Worm (Caenorhabditis elegans) whole organism, L3 larva: ENCODE results near the gene ugtp-1.

Experiments used
- R02D3.7 ChIP-seq: fragments of 150-350 bp; optimal IDR thresholded peaks from 2 replicates; lab custom pipeline; 2014; ENCODE audit warnings: missing biosample characterization, missing genetic modification characterization
- aly-2 ChIP-seq: fragments of 150-350 bp; optimal IDR thresholded peaks from 2 replicates; lab custom pipeline; 2014; ENCODE audit warnings: missing biosample characterization, missing genetic modification characterization
- ceh-16 ChIP-seq: sonication (generic microtip); optimal IDR thresholded peaks from 2 replicates; lab custom pipeline; 2017; ENCODE audit warnings: missing biosample characterization, missing genetic modification characterization
- ceh-28 ChIP-seq: fragments of 150-350 bp; optimal IDR thresholded peaks from 2 replicates; lab custom pipeline; 2014; ENCODE audit warnings: missing biosample characterization, missing genetic modification reagents, missing genetic modification characterization
- ceh-9 ChIP-seq: sonication (generic microtip); optimal IDR thresholded peaks from 2 replicates; lab custom pipeline; 2018; ENCODE audit warnings: missing biosample characterization, missing genetic modification characterization
- daf-12 ChIP-seq: fragments of 150-350 bp; optimal IDR thresholded peaks from 2 replicates; lab custom pipeline; 2014; ENCODE audit warnings: missing biosample characterization, missing genetic modification reagents, missing genetic modification characterization
- egl-27 ChIP-seq: sonication (generic microtip); optimal IDR thresholded peaks from 4 replicates; lab custom pipeline; 2017; ENCODE audit warnings: missing biosample characterization, missing genetic modification reagents, missing genetic modification characterization
- egl-5 ChIP-seq: fragments of 150-350 bp; optimal IDR thresholded peaks from 2 replicates; lab custom pipeline; 2017; ENCODE audit warnings: missing biosample characterization, missing genetic modification reagents, missing genetic modification characterization, inconsistent platforms
- elt-2 ChIP-seq: sonication (generic microtip); optimal IDR thresholded peaks from 2 replicates; lab custom pipeline; 2016; ENCODE audit warnings: missing genetic modification reagents, mild to moderate bottlenecking, missing genetic modification characterization, missing compliant biosample characterization
- elt-3 ChIP-seq, 3 experiments: fragments of 150-350 bp in 1 of 3; sonication (generic microtip) in 2 of 3; optimal IDR thresholded peaks; 2 replicates in 2 of 3; 4 replicates in 1 of 3; lab custom pipeline; 2014 to 2017; ENCODE audit warnings: missing biosample characterization in 3 of 3, missing genetic modification characterization in 3 of 3
- fkh-10 ChIP-seq: sonication (generic microtip); optimal IDR thresholded peaks from 2 replicates; lab custom pipeline; 2017; ENCODE audit warnings: missing biosample characterization, missing genetic modification reagents, missing genetic modification characterization
- fkh-2 ChIP-seq: fragments of 150-350 bp; optimal IDR thresholded peaks from 2 replicates; lab custom pipeline; 2014; ENCODE audit warnings: missing biosample characterization, missing genetic modification reagents, missing genetic modification characterization
- fos-1 ChIP-seq: fragments of 150-350 bp; optimal IDR thresholded peaks from 2 replicates; lab custom pipeline; 2014; ENCODE audit warnings: missing biosample characterization, missing genetic modification characterization
- jun-1 ChIP-seq: fragments of 150-350 bp; optimal IDR thresholded peaks from 2 replicates; lab custom pipeline; 2014; ENCODE audit warnings: missing biosample characterization, missing genetic modification reagents, missing genetic modification characterization
- lin-15B ChIP-seq: fragments of 150-350 bp; optimal IDR thresholded peaks from 2 replicates; lab custom pipeline; 2014; ENCODE audit warnings: missing biosample characterization, missing genetic modification characterization
- lin-39 ChIP-seq: fragments of 150-350 bp; optimal IDR thresholded peaks from 2 replicates; lab custom pipeline; 2018; ENCODE audit warnings: missing biosample characterization, missing genetic modification reagents, missing genetic modification characterization
- lsy-12 ChIP-seq: sonication (generic microtip); optimal IDR thresholded peaks from 2 replicates; lab custom pipeline; 2016; ENCODE audit warnings: mild to moderate bottlenecking, missing genetic modification characterization, missing compliant biosample characterization
- mml-1 ChIP-seq: fragments of 150-350 bp; sonication (generic microtip); optimal IDR thresholded peaks from 3 replicates; lab custom pipeline; 2014; ENCODE audit warnings: missing biosample characterization, missing genetic modification characterization
- nfya-1 ChIP-seq: sonication (generic microtip); optimal IDR thresholded peaks from 2 replicates; lab custom pipeline; 2017; ENCODE audit warnings: missing genetic modification characterization, mild to moderate bottlenecking, missing compliant biosample characterization, antibody characterized with exemption, moderate library complexity; ENCODE audit not compliant: insufficient read depth
- nhr-12 ChIP-seq: fragments of 150-350 bp; optimal IDR thresholded peaks from 2 replicates; lab custom pipeline; 2014; ENCODE audit warnings: missing biosample characterization, missing genetic modification characterization
- nhr-23 ChIP-seq: fragments of 150-350 bp; optimal IDR thresholded peaks from 2 replicates; lab custom pipeline; 2014; ENCODE audit warnings: missing biosample characterization, missing genetic modification reagents, missing genetic modification characterization
- nhr-237 ChIP-seq: fragments of 150-350 bp; optimal IDR thresholded peaks from 2 replicates; lab custom pipeline; 2014; ENCODE audit warnings: missing biosample characterization, missing genetic modification characterization
- nhr-25 ChIP-seq: sonication (generic microtip); optimal IDR thresholded peaks from 2 replicates; lab custom pipeline; 2017; ENCODE audit warnings: missing biosample characterization, missing genetic modification characterization
- nhr-28 ChIP-seq: fragments of 150-350 bp; optimal IDR thresholded peaks from 2 replicates; lab custom pipeline; 2014; ENCODE audit warnings: missing biosample characterization, missing genetic modification characterization
- nhr-43 ChIP-seq: sonication (generic microtip); optimal IDR thresholded peaks from 2 replicates; lab custom pipeline; 2016; ENCODE audit warnings: mild to moderate bottlenecking, missing genetic modification characterization, missing compliant biosample characterization; ENCODE audit not compliant: poor library complexity, severe bottlenecking
- nhr-67 ChIP-seq: fragments of 150-350 bp; optimal IDR thresholded peaks from 2 replicates; lab custom pipeline; 2014; ENCODE audit warnings: missing biosample characterization, missing genetic modification characterization
- nhr-76 ChIP-seq: fragments of 150-350 bp; sonication (generic microtip); optimal IDR thresholded peaks from 5 replicates; lab custom pipeline; 2014; ENCODE audit warnings: missing biosample characterization, missing genetic modification characterization
- pqm-1 ChIP-seq: fragments of 150-350 bp; optimal IDR thresholded peaks from 2 replicates; lab custom pipeline; 2017; ENCODE audit warnings: missing biosample characterization, missing genetic modification characterization, inconsistent platforms
- sea-2 ChIP-seq: fragments of 150-350 bp; sonication (generic microtip); optimal IDR thresholded peaks from 4 replicates; lab custom pipeline; 2014; ENCODE audit warnings: missing biosample characterization, missing genetic modification reagents, missing genetic modification characterization
- skn-1 ChIP-seq: fragments of 150-350 bp; optimal IDR thresholded peaks from 2 replicates; lab custom pipeline; 2014; ENCODE audit warnings: missing biosample characterization, missing genetic modification characterization
- snpc-4 ChIP-seq: fragments of 150-350 bp; optimal IDR thresholded peaks from 2 replicates; lab custom pipeline; 2014; ENCODE audit warnings: missing biosample characterization, missing genetic modification characterization
- unc-39 ChIP-seq: sonication (generic microtip); optimal IDR thresholded peaks from 4 replicates; lab custom pipeline; 2017; ENCODE audit warnings: missing biosample characterization, missing genetic modification characterization
- ztf-11 ChIP-seq: fragments of 150-350 bp; optimal IDR thresholded peaks from 2 replicates; lab custom pipeline; 2014; ENCODE audit warnings: missing biosample characterization, missing genetic modification characterization
- ztf-4 ChIP-seq: fragments of 150-350 bp; optimal IDR thresholded peaks from 2 replicates; lab custom pipeline; 2014; ENCODE audit warnings: missing biosample characterization, missing genetic modification characterization

ugtp-1 gene

DNA sequence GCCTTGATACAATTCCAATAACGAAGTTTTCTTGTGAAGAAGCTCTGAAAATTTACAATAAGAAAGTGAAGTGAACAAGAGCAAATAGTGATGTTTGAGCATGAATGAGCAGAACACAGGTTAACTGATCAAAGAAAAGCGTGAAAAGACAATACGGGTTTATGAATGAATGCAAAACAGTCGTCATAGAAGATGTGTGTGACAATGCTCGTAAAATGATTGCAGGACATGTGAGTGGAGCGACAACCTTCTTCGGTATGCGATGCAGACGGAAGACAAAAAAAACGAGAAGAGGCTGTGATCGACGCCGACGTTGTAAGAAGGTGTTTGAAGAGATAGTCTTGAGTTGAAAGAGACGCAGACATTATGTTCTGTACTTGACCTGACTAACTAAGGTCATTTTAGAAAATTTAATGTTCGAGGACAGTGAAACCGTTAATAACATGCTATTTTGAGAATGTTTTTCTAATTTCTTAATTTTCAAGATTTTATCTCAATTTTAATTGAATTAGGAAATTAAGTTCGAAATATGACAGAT, 16.9 kb upstream of the ugtp-1 start, which contains the start of gene mig-22:
Gene mig-22 (minus strand): TSS at position 51 of the 538 bp plus-strand sequence.
- TF ChIP-seq daf-12 (tag; lab: Kevin White, UChicago) (no peak), aly-2 (tag; lab: Kevin White, UChicago) (no peak), nhr-23 (tag; lab: Kevin White, UChicago) (peak; percentile 17), sea-2 (no peak), nhr-67 (no peak), mml-1 (tag; lab: Kevin White, UChicago) (no peak), fkh-10 (GFP tag; lab: Kevin White, UChicago) (no peak), nhr-25 (tag; lab: Kevin White, UChicago) (peak; percentile 83), fos-1 (tag; lab: Kevin White, UChicago) (no peak), unc-39 (tag; lab: Kevin White, UChicago) (no peak), nfya-1 (tag; lab: Kevin White, UChicago) (no peak), pqm-1 (tag; lab: Kevin White, UChicago) (no peak), ztf-4 (tag; lab: Kevin White, UChicago) (no peak), lin-15B (tag; lab: Kevin White, UChicago) (no peak)

DNA sequence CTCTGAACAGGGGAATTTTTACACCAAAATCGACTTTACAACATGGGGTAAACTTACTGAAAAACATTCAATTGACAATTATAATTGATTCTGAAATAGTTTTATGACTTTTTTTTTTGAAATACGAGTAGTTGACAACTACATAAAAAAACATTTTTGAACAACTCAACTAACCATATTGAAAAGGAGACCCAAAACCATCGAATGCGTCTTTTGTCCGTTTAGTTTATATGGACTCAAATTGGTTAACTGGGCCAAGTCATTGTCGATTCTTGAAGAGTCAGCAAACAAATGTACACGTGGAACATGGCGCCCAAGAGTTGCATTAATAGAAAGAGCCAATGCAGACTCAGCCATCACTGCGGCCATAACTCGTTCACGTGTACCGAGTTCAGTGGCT, 16.0 kb upstream of the ugtp-1 start:
- TF ChIP-seq R02D3.7: no peak
- no peak for TF ChIP-seq daf-12 (tag; lab: Kevin White, UChicago)
- TF ChIP-seq nhr-43 (tag; lab: Kevin White, UChicago): no peak
- TF ChIP-seq nhr-12: no peak
- no peak for TF ChIP-seq ceh-28 (tag; lab: Kevin White, UChicago)
- no peak for TF ChIP-seq fkh-10 (GFP tag; lab: Kevin White, UChicago)
- no peak for TF ChIP-seq egl-27 (tag; lab: Kevin White, UChicago)
- TF ChIP-seq snpc-4 (tag; lab: Kevin White, UChicago): no peak
- no peak for TF ChIP-seq lsy-12
- TF ChIP-seq nhr-67: no peak
- TF ChIP-seq aly-2 (tag; lab: Kevin White, UChicago): no peak

DNA sequence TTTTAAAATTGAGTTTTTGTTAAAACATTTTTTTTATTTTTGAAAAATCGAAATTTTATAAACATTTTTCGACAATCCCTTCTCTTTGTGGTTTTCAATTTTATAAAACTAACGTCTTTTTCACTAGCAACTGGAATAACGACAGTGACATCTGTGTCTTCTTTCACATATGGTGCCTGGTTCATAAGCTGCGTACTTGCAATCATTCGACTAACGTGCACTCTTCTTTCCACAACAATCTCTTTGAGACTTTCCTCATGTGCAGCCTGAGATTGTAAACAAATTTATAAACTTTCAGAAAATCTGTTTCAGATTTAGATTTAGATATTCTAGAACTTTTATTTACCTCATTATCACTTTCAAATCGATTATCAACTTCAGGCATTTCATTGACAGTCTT, 14.5 kb upstream of the ugtp-1 start:
- no peak for TF ChIP-seq fkh-2 (tag; lab: Kevin White, UChicago)
- no peak for TF ChIP-seq nhr-76
- TF ChIP-seq nfya-1 (tag; lab: Kevin White, UChicago): no peak
- TF ChIP-seq fos-1 (tag; lab: Kevin White, UChicago): no peak
- no peak for TF ChIP-seq snpc-4 (tag; lab: Kevin White, UChicago)
- no peak for TF ChIP-seq elt-2 (tag; lab: Kevin White, UChicago)
- no peak for TF ChIP-seq nhr-12
- TF ChIP-seq skn-1 (tag; lab: Kevin White, UChicago): no peak
- TF ChIP-seq ceh-16 (tag; lab: Kevin White, UChicago): no peak
- no peak for TF ChIP-seq nhr-23 (tag; lab: Kevin White, UChicago)
- no peak for TF ChIP-seq nhr-67
- TF ChIP-seq mml-1 (tag; lab: Kevin White, UChicago): no peak
- TF ChIP-seq aly-2 (tag; lab: Kevin White, UChicago): no peak
- no peak for TF ChIP-seq ceh-9 (tag; lab: Kevin White, UChicago)
- TF ChIP-seq nhr-28 (tag; lab: Kevin White, UChicago): no peak
- no peak for TF ChIP-seq lin-39 (tag; lab: Kevin White, UChicago)
- TF ChIP-seq daf-12 (tag; lab: Kevin White, UChicago): no peak
- no peak for TF ChIP-seq ceh-28 (tag; lab: Kevin White, UChicago)
- no peak for TF ChIP-seq nhr-237 (tag; lab: Kevin White, UChicago)
- TF ChIP-seq elt-3 (tag; optimal IDR thresholded peaks at IDR 0.05; lab: Kevin White, UChicago): no peak
- TF ChIP-seq, all 47 proteins: peak for 0

DNA sequence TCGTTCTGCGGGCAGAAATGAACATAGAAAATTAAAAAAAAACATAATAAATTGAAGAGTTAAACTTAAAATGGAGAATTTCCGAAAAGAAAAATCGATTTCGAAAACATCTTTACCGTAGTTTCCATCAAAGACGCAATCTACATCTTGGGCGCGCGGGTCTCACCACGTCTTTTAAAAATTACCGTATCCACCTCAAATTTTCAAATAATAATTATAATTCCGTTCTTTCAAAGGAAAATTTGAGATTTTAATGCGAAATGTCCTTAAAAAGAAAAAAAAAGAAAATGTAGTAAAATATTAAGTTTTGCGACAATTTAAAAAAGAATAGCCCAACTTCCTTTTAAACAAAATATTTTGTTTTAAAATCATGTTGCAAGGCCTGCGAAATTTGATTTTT, 12.6 kb upstream of the ugtp-1 start:
- TF ChIP-seq snpc-4 (tag; lab: Kevin White, UChicago): no peak
- TF ChIP-seq jun-1 (tag; lab: Kevin White, UChicago): no peak
- no peak for TF ChIP-seq nhr-25 (tag; lab: Kevin White, UChicago)
- TF ChIP-seq ztf-11 (tag; lab: Kevin White, UChicago): no peak
- TF ChIP-seq lsy-12: no peak
- TF ChIP-seq nhr-43 (tag; lab: Kevin White, UChicago): no peak
- no peak for TF ChIP-seq egl-27 (tag; lab: Kevin White, UChicago)
- TF ChIP-seq nhr-76: no peak
- no peak for TF ChIP-seq pqm-1 (tag; lab: Kevin White, UChicago)
- TF ChIP-seq lin-39 (tag; lab: Kevin White, UChicago): no peak
- TF ChIP-seq egl-5: no peak
- no peak for TF ChIP-seq R02D3.7
